Worm (Caenorhabditis elegans): ENCODE measurements around the gene E02C12.12.

- TF ChIP-seq F10B5.3 (tag; optimal IDR thresholded peaks at IDR 0.05) (no peak), pqm-1 (tag; optimal IDR thresholded peaks at IDR 0.05) (no peak), lin-38 (GFP tag; IDR thresholded peaks at IDR 0.05) (no peak), skn-1 (tag; optimal IDR thresholded peaks at IDR 0.05) (no peak), nhr-11 (tag; optimal IDR thresholded peaks at IDR 0.05) (no peak), F49E8.2 (tag; optimal IDR thresholded peaks at IDR 0.05; ENCODE audit: borderline replicate concordance) (no peak)
Observed at ce11 chrV:9425593-9425992, 43.5 kb upstream of the E02C12.12 start, which contains the start of gene F36D4.5.
